Worm (Caenorhabditis elegans) whole organism, L4 larva: ENCODE measurements around the gene srsx-37.

Experiments used
- D1046.2 ChIP-seq: fragments of 200-800 bp; sonication (Bioruptor generic); IDR thresholded peaks from 2 replicates; pipeline ENCODE4 v1.3.6; 2022; ENCODE audit warnings: missing genetic modification characterization, missing compliant biosample characterization
- F44E2.7 ChIP-seq: fragments of 200-800 bp; sonication (Bioruptor generic); IDR thresholded peaks from 2 replicates; pipeline ENCODE4 v2.1.2; 2022; ENCODE audit warnings: missing genetic modification characterization, missing compliant biosample characterization
- T26A8.4 ChIP-seq: fragments of 200-800 bp; sonication (Bioruptor generic); IDR thresholded peaks from 2 replicates; pipeline ENCODE4 v1.3.6; 2022; ENCODE audit warnings: missing genetic modification characterization, missing compliant biosample characterization
- Y105C5A.15 ChIP-seq: fragments of 200-800 bp; sonication (Bioruptor generic); IDR thresholded peaks from 2 replicates; pipeline ENCODE4 v1.3.6; 2022; ENCODE audit warnings: missing genetic modification characterization, missing compliant biosample characterization
- Y75B8A.6 ChIP-seq: fragments of 200-800 bp; sonication (Bioruptor generic); IDR thresholded peaks from 2 replicates; pipeline ENCODE4 v1.3.6; 2022; ENCODE audit warnings: missing genetic modification reagents, missing genetic modification characterization, missing compliant biosample characterization
- ZK546.5 ChIP-seq, 2 experiments: sonication (generic microtip); optimal IDR thresholded peaks; 2 replicates each; lab custom pipeline; 2017; ENCODE audit warnings: missing biosample characterization in 2 of 2, missing genetic modification characterization in 2 of 2
- aly-2 ChIP-seq: sonication (generic microtip); optimal IDR thresholded peaks from 2 replicates; lab custom pipeline; 2018; ENCODE audit warnings: missing biosample characterization, missing genetic modification characterization
- attf-4 ChIP-seq: sonication (generic microtip); optimal IDR thresholded peaks from 3 replicates; lab custom pipeline; 2017; ENCODE audit warnings: missing biosample characterization, missing genetic modification characterization
- ceh-20 ChIP-seq: fragments of 200-800 bp; sonication (Bioruptor generic); IDR thresholded peaks from 2 replicates; pipeline ENCODE4 v1.3.6; 2022; ENCODE audit warnings: missing genetic modification reagents, missing genetic modification characterization, missing compliant biosample characterization
- ceh-32 ChIP-seq: sonication (generic microtip); optimal IDR thresholded peaks from 2 replicates; lab custom pipeline; 2016; ENCODE audit warnings: mild to moderate bottlenecking, missing genetic modification characterization, missing compliant biosample characterization; ENCODE audit not compliant: poor library complexity
- ceh-44 ChIP-seq: fragments of 200-800 bp; sonication (Bioruptor generic); IDR thresholded peaks from 2 replicates; pipeline ENCODE4 v1.3.6; 2022; ENCODE audit warnings: missing genetic modification reagents, missing genetic modification characterization, missing compliant biosample characterization
- ceh-82 ChIP-seq: sonication (generic microtip); optimal IDR thresholded peaks from 2 replicates; lab custom pipeline; 2017; ENCODE audit warnings: missing biosample characterization, missing genetic modification characterization
- daf-12 ChIP-seq: fragments of 150-350 bp; optimal IDR thresholded peaks from 2 replicates; lab custom pipeline; 2014; ENCODE audit warnings: missing biosample characterization, missing genetic modification reagents, missing genetic modification characterization
- daf-16 ChIP-seq, 3 experiments: sonication (generic microtip); optimal IDR thresholded peaks; 2 replicates each; lab custom pipeline; 2016 to 2017; ENCODE audit warnings: missing genetic modification characterization in 3 of 3, missing genetic modification reagents in 3 of 3, mild to moderate bottlenecking in 2 of 3, missing compliant biosample characterization in 2 of 3, missing biosample characterization in 1 of 3, moderate library complexity in 1 of 3
- daf-19 ChIP-seq: fragments of 200-800 bp; sonication (Bioruptor generic); conservative IDR thresholded peaks from 2 replicates; pipeline ENCODE4 v1.3.6; 2022; ENCODE audit warnings: missing genetic modification characterization, missing compliant biosample characterization
- dpl-1 ChIP-seq: fragments of 150-350 bp; optimal IDR thresholded peaks from 2 replicates; lab custom pipeline; 2014; ENCODE audit warnings: missing biosample characterization, missing genetic modification reagents, missing genetic modification characterization
- gei-8 ChIP-seq: fragments of 200-800 bp; sonication (Bioruptor generic); optimal IDR thresholded peaks from 2 replicates; lab custom pipeline; 2018; ENCODE audit warnings: mild to moderate bottlenecking, missing genetic modification characterization, missing compliant biosample characterization
- hif-1 ChIP-seq, 2 experiments: sonication (generic microtip); optimal IDR thresholded peaks; 2 replicates each; lab custom pipeline; 2016 to 2017; ENCODE audit warnings: missing compliant biosample characterization in 2 of 2, missing genetic modification characterization in 2 of 2, missing genetic modification reagents in 2 of 2, missing genotype in 2 of 2, mild to moderate bottlenecking in 1 of 2
- hlh-11 ChIP-seq: fragments of 200-800 bp; sonication (Bioruptor generic); optimal IDR thresholded peaks from 2 replicates; lab custom pipeline; 2018; ENCODE audit warnings: mild to moderate bottlenecking, missing genetic modification characterization, missing compliant biosample characterization
- hmg-1.1 ChIP-seq: fragments of 200-800 bp; sonication (Bioruptor generic); IDR thresholded peaks from 2 replicates; pipeline ENCODE4 v1.3.6; 2022; ENCODE audit warnings: missing genetic modification reagents, missing genetic modification characterization, missing compliant biosample characterization
- lin-29 ChIP-seq: fragments of 200-800 bp; sonication (Bioruptor generic); IDR thresholded peaks from 2 replicates; pipeline ENCODE4 v1.3.6; 2022; ENCODE audit warnings: missing genetic modification reagents, missing genetic modification characterization, missing compliant biosample characterization
- lir-3 ChIP-seq: sonication (generic microtip); optimal IDR thresholded peaks from 2 replicates; lab custom pipeline; 2016; ENCODE audit warnings: mild to moderate bottlenecking, missing genetic modification characterization, missing compliant biosample characterization
- lsy-2 ChIP-seq, 2 experiments: fragments of 150-350 bp in 1 of 2; sonication (generic microtip) in 1 of 2; optimal IDR thresholded peaks; 2 replicates each; lab custom pipeline; 2014 to 2017; ENCODE audit warnings: missing biosample characterization in 2 of 2, missing genetic modification characterization in 2 of 2
- madf-5 ChIP-seq, 2 experiments: fragments of 200-800 bp; sonication (Bioruptor generic); IDR thresholded peaks; 2 replicates each; pipeline ENCODE4 v1.3.6; 2022; ENCODE audit warnings: missing compliant biosample characterization in 2 of 2, missing genetic modification characterization in 2 of 2
- madf-9 ChIP-seq: fragments of 200-800 bp; sonication (Bioruptor generic); conservative IDR thresholded peaks from 2 replicates; pipeline ENCODE4 v1.3.6; 2022; ENCODE audit warnings: missing genetic modification reagents, missing genetic modification characterization, missing compliant biosample characterization
- nhr-102 ChIP-seq: sonication (generic microtip); optimal IDR thresholded peaks from 2 replicates; lab custom pipeline; 2016; ENCODE audit warnings: mild to moderate bottlenecking, missing genetic modification characterization, moderate library complexity, missing compliant biosample characterization
- nhr-11 ChIP-seq: fragments of 150-350 bp; optimal IDR thresholded peaks from 2 replicates; lab custom pipeline; 2014; ENCODE audit warnings: missing biosample characterization, missing genetic modification characterization
- nhr-237 ChIP-seq: sonication (generic microtip); optimal IDR thresholded peaks from 2 replicates; lab custom pipeline; 2017; ENCODE audit warnings: missing biosample characterization, missing genetic modification characterization
- nhr-25 ChIP-seq: sonication (generic microtip); optimal IDR thresholded peaks from 2 replicates; lab custom pipeline; 2017; ENCODE audit warnings: missing genetic modification characterization, mild to moderate bottlenecking, missing compliant biosample characterization, antibody characterized with exemption, moderate library complexity, borderline replicate concordance; ENCODE audit not compliant: insufficient read depth
- nhr-28 ChIP-seq: fragments of 150-350 bp; optimal IDR thresholded peaks from 2 replicates; lab custom pipeline; 2014; ENCODE audit warnings: missing biosample characterization, missing genetic modification characterization
- nhr-41 ChIP-seq: fragments of 200-800 bp; sonication (Bioruptor generic); IDR thresholded peaks from 2 replicates; pipeline ENCODE4 v1.3.6; 2022; ENCODE audit warnings: missing genetic modification reagents, missing genetic modification characterization, missing compliant biosample characterization
- nhr-42 ChIP-seq: fragments of 200-800 bp; sonication (Bioruptor generic); IDR thresholded peaks from 2 replicates; pipeline ENCODE4 v1.3.6; 2022; ENCODE audit warnings: missing genetic modification characterization, missing compliant biosample characterization
- nhr-48 ChIP-seq: sonication (generic microtip); optimal IDR thresholded peaks from 2 replicates; lab custom pipeline; 2016; ENCODE audit warnings: mild to moderate bottlenecking, missing genetic modification characterization, missing compliant biosample characterization
- nhr-6 ChIP-seq: fragments of 150-350 bp; optimal IDR thresholded peaks from 2 replicates; lab custom pipeline; 2014; ENCODE audit warnings: missing biosample characterization, missing genetic modification characterization
- nhr-77 ChIP-seq: fragments of 150-350 bp; optimal IDR thresholded peaks from 2 replicates; lab custom pipeline; 2014; ENCODE audit warnings: missing biosample characterization, missing genetic modification characterization
- pha-4 ChIP-seq, 2 experiments: fragments of 150-350 bp in 1 of 2; fragments of 200-800 bp in 1 of 2; sonication (Bioruptor generic) in 1 of 2; IDR thresholded peaks in 1 of 2; optimal IDR thresholded peaks in 1 of 2; 2 replicates each; pipeline versions ENCODE4 v1.3.6 to Lab custom; 2014 to 2022; ENCODE audit warnings: missing genetic modification characterization in 2 of 2, missing genetic modification reagents in 2 of 2, missing biosample characterization in 1 of 2, missing compliant biosample characterization in 1 of 2
- pqm-1 ChIP-seq: sonication (generic microtip); optimal IDR thresholded peaks from 2 replicates; lab custom pipeline; 2017; ENCODE audit warnings: missing biosample characterization, missing genetic modification characterization
- tra-1 ChIP-seq: fragments of 200-800 bp; sonication (Bioruptor generic); IDR thresholded peaks from 2 replicates; pipeline ENCODE4 v1.3.6; 2022; ENCODE audit warnings: missing genetic modification reagents, missing genetic modification characterization, missing compliant biosample characterization
- unc-130 ChIP-seq: sonication (generic microtip); optimal IDR thresholded peaks from 2 replicates; lab custom pipeline; 2016; ENCODE audit warnings: missing genetic modification reagents, missing genetic modification characterization, missing compliant biosample characterization
- zag-1 ChIP-seq: fragments of 150-350 bp; optimal IDR thresholded peaks from 2 replicates; lab custom pipeline; 2014; ENCODE audit warnings: missing biosample characterization, missing genetic modification characterization
- zfp-2 ChIP-seq: sonication (generic microtip); optimal IDR thresholded peaks from 2 replicates; lab custom pipeline; 2016; ENCODE audit warnings: mild to moderate bottlenecking, missing genetic modification characterization, missing compliant biosample characterization
- zfp-3 ChIP-seq: fragments of 200-800 bp; sonication (Bioruptor generic); conservative IDR thresholded peaks from 2 replicates; pipeline ENCODE4 v1.3.6; 2022; ENCODE audit warnings: missing genetic modification reagents, missing genetic modification characterization, missing compliant biosample characterization
- ztf-11 ChIP-seq: fragments of 150-350 bp; optimal IDR thresholded peaks from 2 replicates; lab custom pipeline; 2014; ENCODE audit warnings: missing biosample characterization, missing genetic modification characterization

srsx-37 gene

DNA sequence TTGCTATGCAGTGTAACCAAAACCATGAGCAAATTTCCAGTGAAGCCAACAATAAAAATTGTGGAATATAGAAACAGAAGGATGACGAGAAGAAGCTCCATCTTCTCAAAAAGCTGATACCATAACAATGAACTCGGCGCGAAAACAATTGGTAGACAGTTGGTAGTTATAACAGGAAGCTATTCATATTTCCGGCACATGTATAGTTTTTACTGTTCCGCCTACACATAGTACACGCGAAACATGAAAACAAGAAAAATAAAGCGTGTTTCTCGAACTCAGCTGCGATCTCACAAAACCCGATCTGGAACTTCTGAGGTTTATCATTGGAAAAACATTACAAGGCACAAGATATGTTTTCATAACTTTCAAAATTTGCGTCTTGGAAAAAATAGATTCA is at the start of gene srsx-37:
TSS of gene srsx-37 (minus strand) at position 101 of the 400 bp plus-strand sequence.
- no peak for TF ChIP-seq nhr-102 (tag; lab: Kevin White, UChicago)
- no peak for TF ChIP-seq daf-12 (tag; lab: Kevin White, UChicago)
- TF ChIP-seq lir-3 (tag; lab: Kevin White, UChicago): no peak
- no peak for TF ChIP-seq madf-5 (GFP tag; IDR thresholded peaks at IDR 0.05; lab: Robert Waterston, UW)
- TF ChIP-seq lin-29 (GFP tag; lab: Robert Waterston, UW): no peak
- no peak for TF ChIP-seq pha-4 (GFP tag; IDR thresholded peaks at IDR 0.05; lab: Robert Waterston, UW)
- TF ChIP-seq pha-4 (tag; optimal IDR thresholded peaks at IDR 0.05; lab: Kevin White, UChicago): no peak
- no peak for TF ChIP-seq nhr-41 (GFP tag; lab: Robert Waterston, UW)

DNA sequence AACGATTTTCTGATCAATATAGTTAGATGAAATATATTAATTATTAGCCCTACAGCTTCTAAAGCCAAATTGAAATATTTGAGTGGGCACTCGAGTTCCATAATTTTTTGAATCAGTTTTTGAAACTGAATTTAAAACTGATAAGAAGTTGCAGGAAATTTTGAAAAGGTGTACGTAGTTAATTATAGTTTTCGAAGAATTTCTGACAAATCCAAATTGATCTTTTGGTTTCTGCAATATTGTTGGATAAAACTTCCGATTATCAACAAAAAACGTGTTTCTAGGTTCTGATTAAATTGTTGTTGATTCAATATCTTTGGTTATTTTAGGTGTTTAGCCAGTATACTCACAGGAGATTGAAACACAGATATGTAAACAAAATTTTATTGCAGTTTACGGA is 47.8 kb upstream of the srsx-37 start, which contains the start of gene T26H8.4:
TSS of gene T26H8.4 (minus strand) at position 101 of the 400 bp plus-strand sequence.
- no peak for TF ChIP-seq attf-4 (tag; lab: Kevin White, UChicago)
- no peak for TF ChIP-seq zfp-2 (tag; lab: Kevin White, UChicago)
- no peak for TF ChIP-seq nhr-237 (tag; lab: Kevin White, UChicago)
- no peak for TF ChIP-seq tra-1 (GFP tag; lab: Robert Waterston, UW)
- no peak for TF ChIP-seq ceh-44 (GFP tag; lab: Robert Waterston, UW)
- TF ChIP-seq nhr-11 (tag; lab: Kevin White, UChicago): no peak
- TF ChIP-seq nhr-28: no peak
- TF ChIP-seq Y105C5A.15 (GFP tag; lab: Robert Waterston, UW): no peak

DNA sequence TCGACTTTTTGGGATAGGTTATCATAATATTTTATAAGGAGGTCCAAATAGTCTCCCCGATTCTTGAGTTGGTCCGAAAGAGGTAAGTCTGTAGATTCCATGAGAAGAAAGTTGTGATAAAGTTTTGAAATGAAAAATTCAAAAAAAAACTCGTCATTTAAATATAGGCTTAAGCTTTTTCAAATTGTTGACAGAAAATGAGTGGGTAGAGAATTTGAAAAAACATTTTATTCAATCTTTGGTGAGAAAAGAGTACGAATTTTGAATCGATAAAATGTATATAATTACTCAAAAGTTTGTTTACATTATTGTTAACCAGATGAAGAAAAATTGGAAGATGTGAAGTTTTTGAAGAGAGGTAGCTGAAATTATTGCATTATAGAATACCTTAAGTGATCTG is 46.6 kb upstream of the srsx-37 start, which contains the start of gene T26H8.5:
TSS of gene T26H8.5 (minus strand) at position 101 of the 400 bp plus-strand sequence.
- TF ChIP-seq gei-8 (GFP tag; lab: Kevin White, UChicago) (no peak), aly-2 (no peak), ceh-82 (tag; lab: Kevin White, UChicago) (no peak), ceh-20 (no peak), nhr-42 (GFP tag; lab: Robert Waterston, UW) (no peak)
- TF ChIP-seq, all 104 proteins: peak for 0

DNA sequence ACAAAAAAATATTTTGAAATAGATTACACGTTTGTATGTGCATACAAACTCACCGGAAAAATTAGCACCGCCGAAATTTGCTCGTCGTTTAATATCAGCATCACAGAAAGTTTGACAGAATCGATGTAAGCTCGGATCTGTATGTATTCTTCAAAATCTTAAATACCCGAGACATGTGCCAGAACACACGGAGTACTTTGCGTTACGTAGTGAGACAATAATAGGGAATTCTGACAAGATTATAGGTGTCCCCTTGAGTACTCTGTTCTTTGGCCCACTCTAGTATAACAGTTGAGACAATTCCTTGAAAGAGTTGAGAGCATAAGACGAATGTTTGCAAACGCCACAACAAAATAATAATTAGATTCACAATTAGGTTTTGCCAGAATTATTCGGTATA is 44.7 kb upstream of the srsx-37 start, which contains the start of gene srx-48:
TSS of gene srx-48 (minus strand) at position 101 of the 400 bp plus-strand sequence.
- TF ChIP-seq lir-3 (tag; lab: Kevin White, UChicago): no peak
- no peak for TF ChIP-seq hlh-11 (tag; lab: Kevin White, UChicago)
- no peak for TF ChIP-seq T26A8.4 (GFP tag; lab: Robert Waterston, UW)

DNA sequence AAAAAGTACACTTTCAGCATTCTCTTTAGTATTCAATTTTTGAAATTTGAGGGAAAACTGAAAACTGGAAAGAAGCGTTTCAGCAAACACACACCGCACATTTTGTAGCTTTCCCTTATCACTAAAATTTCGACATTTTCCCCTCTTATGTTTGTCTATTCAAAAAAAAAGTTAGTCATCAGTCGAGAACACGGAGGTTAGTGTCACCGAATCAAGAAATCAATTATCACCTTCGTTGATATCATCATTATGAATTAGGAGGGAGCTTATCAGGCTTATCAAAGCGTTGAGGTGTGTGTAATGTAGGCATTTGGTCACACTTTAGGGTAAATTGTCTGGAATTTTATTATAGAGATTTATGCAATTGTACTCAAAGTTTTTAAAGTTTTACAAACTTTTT is 39.6 kb upstream of the srsx-37 start, which contains the start of gene cpr-3:
TSS of gene cpr-3 (minus strand) at position 104 of the 400 bp plus-strand sequence.
- TF ChIP-seq ceh-32 (no peak), nhr-28 (peak; percentile 98), zag-1 (tag; lab: Kevin White, UChicago) (no peak), daf-19 (GFP tag; lab: Robert Waterston, UW) (no peak), nhr-77 (tag; lab: Kevin White, UChicago) (peak; percentile 83), daf-12 (tag; lab: Kevin White, UChicago) (no peak), gei-8 (GFP tag; lab: Kevin White, UChicago) (no peak), F44E2.7 (GFP tag; lab: Robert Waterston, UW) (no peak), Y75B8A.6 (GFP tag; lab: Robert Waterston, UW) (no peak), unc-130 (GFP tag; lab: Kevin White, UChicago) (no peak), D1046.2 (GFP tag; lab: Robert Waterston, UW) (no peak), ztf-11 (no peak), hmg-1.1 (GFP tag; lab: Robert Waterston, UW) (no peak), zfp-3 (GFP tag; lab: Robert Waterston, UW) (no peak), nhr-48 (tag; lab: Kevin White, UChicago) (peak; percentile 27), lsy-2 (tag; optimal IDR thresholded peaks at IDR 0.05; lab: Kevin White, UChicago) (no peak), madf-9 (no peak), pqm-1 (tag; lab: Kevin White, UChicago) (peak; percentile 99), ZK546.5 (tag; optimal IDR thresholded peaks at IDR 0.05; lab: Kevin White, UChicago) (no peak), nhr-6 (peak; percentile 99), daf-16 (GFP tag; optimal IDR thresholded peaks at IDR 0.05; lab: Kevin White, UChicago) (no peak), daf-16 (tag; optimal IDR thresholded peaks at IDR 0.05; lab: Kevin White, UChicago) (peak; percentile 85), nhr-25 (no peak), hif-1 (tag; optimal IDR thresholded peaks at IDR 0.05; lab: Kevin White, UChicago) (no peak), dpl-1 (no peak)
